Fruit fly (Drosophila melanogaster): ENCODE data around the gene CG6310.

The CG6310 gene

DNA sequence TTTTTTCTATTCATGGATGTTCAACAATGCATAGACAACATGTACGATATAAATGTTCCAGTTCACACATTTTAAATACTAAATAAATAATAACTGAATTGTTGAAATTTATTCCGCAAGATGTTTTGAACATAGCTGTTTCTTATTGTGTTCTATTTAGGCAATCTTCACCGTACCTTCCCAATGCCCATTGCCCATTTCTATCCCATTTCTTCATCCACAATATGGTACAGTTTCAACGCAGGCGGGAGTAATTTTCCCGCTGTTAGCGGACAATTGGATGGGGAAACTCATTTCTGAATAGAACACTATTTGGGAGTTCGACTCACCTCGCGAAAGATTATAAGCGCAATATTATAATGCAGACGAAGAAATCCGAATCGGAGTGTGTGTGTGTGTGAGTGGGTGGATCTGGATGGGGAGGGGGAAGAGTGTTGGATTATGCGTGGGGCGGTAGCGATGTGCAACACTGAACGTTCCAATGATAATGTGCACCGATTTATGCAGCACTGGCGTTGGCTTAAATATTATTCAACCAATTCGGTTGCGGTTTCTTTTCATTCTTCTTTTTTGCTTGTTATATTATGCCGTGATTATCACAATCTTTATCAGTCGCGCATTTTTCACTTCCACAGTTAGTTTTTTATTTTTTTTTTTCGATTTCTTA, 22.4 kb upstream of the CG6310 start (continued):
- no peak for TF ChIP-seq ac (GFP tag; optimal IDR thresholded peaks at IDR 0.05)
- TF ChIP-seq CG2129 (GFP tag; IDR thresholded peaks at IDR 0.05; ENCODE audit: partially characterized antibody): no peak
- TF ChIP-seq pan (optimal IDR thresholded peaks at IDR 0.05): no peak
- TF ChIP-seq pan (GFP tag; optimal IDR thresholded peaks at IDR 0.05 in 1 of 2, IDR thresholded peaks at IDR 0.05 in 1 of 2): peak in 1 of 2 experiments; percentile 64
- peak; percentile 80 for TF ChIP-seq lab (GFP tag; optimal IDR thresholded peaks at IDR 0.05)
- peak; percentile 63 for TF ChIP-seq Antp (GFP tag; optimal IDR thresholded peaks at IDR 0.05)
- TF ChIP-seq CG1792 (GFP tag; optimal IDR thresholded peaks at IDR 0.05): peak; percentile 36
- no peak for TF ChIP-seq CG8924 (tag; optimal IDR thresholded peaks at IDR 0.05)
- peak; percentile 30 for TF ChIP-seq CG17359 (tag; optimal IDR thresholded peaks at IDR 0.05)
- peak; percentile 52 for TF ChIP-seq CG18764 (GFP tag; optimal IDR thresholded peaks at IDR 0.05)
- TF ChIP-seq CG3847 (GFP tag; IDR thresholded peaks at IDR 0.05): peak; percentile 80
- TF ChIP-seq CG1529 (GFP tag; optimal IDR thresholded peaks at IDR 0.05): peak; percentile 3
- TF ChIP-seq H15 (GFP tag; IDR thresholded peaks at IDR 0.05): peak; percentile 37; the same call in 2 of the 3 replicates
- TF ChIP-seq zfh2 (GFP tag; optimal IDR thresholded peaks at IDR 0.05): peak; percentile 51
- no peak for TF ChIP-seq CG8478 (optimal IDR thresholded peaks at IDR 0.05)
- peak; percentile 44; the same call in 2 of the 4 replicates for TF ChIP-seq Gug (GFP tag; IDR thresholded peaks at IDR 0.05)
- TF ChIP-seq jumu (GFP tag; optimal IDR thresholded peaks at IDR 0.05): peak; percentile 78
- no peak for TF ChIP-seq CG31441 (GFP tag; IDR thresholded peaks at IDR 0.05)
- no peak for TF ChIP-seq Eip74EF (GFP tag; optimal IDR thresholded peaks at IDR 0.05)
- TF ChIP-seq run (tag; optimal IDR thresholded peaks at IDR 0.05): no peak
- no peak for TF ChIP-seq CG11093 (GFP tag; IDR thresholded peaks at IDR 0.05)
- no peak for TF ChIP-seq HLH4C (GFP tag; IDR thresholded peaks at IDR 0.05; ENCODE audit: partially characterized antibody)
- TF ChIP-seq Dip2 (GFP tag; IDR thresholded peaks at IDR 0.05): no peak
- peak; percentile 28 for TF ChIP-seq MTF-1 (GFP tag; optimal IDR thresholded peaks at IDR 0.05; ENCODE audit: borderline replicate concordance)
- TF ChIP-seq CG14050 (GFP tag; IDR thresholded peaks at IDR 0.05): no peak
- TF ChIP-seq psq (GFP tag; optimal IDR thresholded peaks at IDR 0.05): peak; percentile 67
- TF ChIP-seq CG43689 (GFP tag; IDR thresholded peaks at IDR 0.05): no peak
- TF ChIP-seq B-H2 (GFP tag; optimal IDR thresholded peaks at IDR 0.05): no peak
- peak; percentile 43 for TF ChIP-seq CG7839 (tag; optimal IDR thresholded peaks at IDR 0.05)
- no peak for TF ChIP-seq Atf3 (GFP tag; optimal IDR thresholded peaks at IDR 0.05)
- peak; percentile 4 for TF ChIP-seq bab2 (GFP tag; optimal IDR thresholded peaks at IDR 0.05)
- TF ChIP-seq CG12071 (GFP tag; optimal IDR thresholded peaks at IDR 0.05): no peak
- peak; percentile 33 for TF ChIP-seq HLHmδ (GFP tag; optimal IDR thresholded peaks at IDR 0.05)
- no peak for TF ChIP-seq grn (GFP tag; optimal IDR thresholded peaks at IDR 0.05)
- no peak for TF ChIP-seq trh (GFP tag; optimal IDR thresholded peaks at IDR 0.05)
- TF ChIP-seq CG4820 (GFP tag; optimal IDR thresholded peaks at IDR 0.05): peak; percentile 39
- peak; percentile 84 for TF ChIP-seq chm (GFP tag; IDR thresholded peaks at IDR 0.05)
- peak; percentile 32 for TF ChIP-seq trem (tag; optimal IDR thresholded peaks at IDR 0.05)
- no peak for TF ChIP-seq D19A (tag; optimal IDR thresholded peaks at IDR 0.05)
- no peak for TF ChIP-seq Stat92E (GFP tag; optimal IDR thresholded peaks at IDR 0.05)
- TF ChIP-seq Taf1 (GFP tag; IDR thresholded peaks at IDR 0.05): 0 out of 2 replicates have a peak, but pooled peaks have one; percentile 21
- TF ChIP-seq CG13775 (GFP tag; optimal IDR thresholded peaks at IDR 0.05): peak; percentile 7
- peak; percentile 6 for TF ChIP-seq sens (GFP tag)
- no peak for TF ChIP-seq MESR4 (GFP tag; optimal IDR thresholded peaks at IDR 0.05)
- peak; percentile 27 for TF ChIP-seq CG6813 (GFP tag; optimal IDR thresholded peaks at IDR 0.05)
- peak; percentile 47 for TF ChIP-seq Vsx1 (GFP tag; optimal IDR thresholded peaks at IDR 0.05)
- no peak for TF ChIP-seq Dfd (GFP tag; optimal IDR thresholded peaks at IDR 0.05)
- no peak for TF ChIP-seq slp2 (GFP tag; optimal IDR thresholded peaks at IDR 0.05)
- TF ChIP-seq gro (GFP tag; optimal IDR thresholded peaks at IDR 0.05): peak; percentile 47
- TF ChIP-seq wor (GFP tag; IDR thresholded peaks at IDR 0.05): no peak
